Worm (Caenorhabditis elegans) whole organism, mixed stage, embryonic: ENCODE measurements around the gene unc-51.
A peak's percentile ranks its signal among the peaks of the same experiment; 100 is the strongest.
"Not testable (repeated sequence)": the region's sequence is repeated elsewhere in the genome, so short reads cannot be mapped to it uniquely, and the experiment has no call there.

ENCODE experiments used
- bed-3 ChIP-seq: fragments of 200-800 bp; sonication (Bioruptor generic); optimal IDR thresholded peaks from 3 replicates; lab custom pipeline; 2018; ENCODE audit warnings: mild to moderate bottlenecking, missing genetic modification characterization, moderate library complexity, missing compliant biosample characterization
- blmp-1 ChIP-seq: fragments of 150-350 bp; optimal IDR thresholded peaks from 2 replicates; lab custom pipeline; 2014; ENCODE audit warnings: missing biosample characterization, missing genetic modification characterization
- ceh-39 ChIP-seq: fragments of 150-350 bp; optimal IDR thresholded peaks from 2 replicates; lab custom pipeline; 2014; ENCODE audit warnings: missing biosample characterization, missing genetic modification characterization
- ceh-83 ChIP-seq: fragments of 200-800 bp; sonication (Bioruptor generic); optimal IDR thresholded peaks from 2 replicates; lab custom pipeline; 2018; ENCODE audit warnings: mild to moderate bottlenecking, missing genetic modification characterization, missing compliant biosample characterization
- ces-1 ChIP-seq: fragments of 150-350 bp; optimal IDR thresholded peaks from 2 replicates; lab custom pipeline; 2014; ENCODE audit warnings: missing biosample characterization, missing genetic modification reagents, missing genetic modification characterization
- drap-1 ChIP-seq: fragments of 200-800 bp; sonication (Bioruptor generic); optimal IDR thresholded peaks from 3 replicates; lab custom pipeline; 2018; ENCODE audit warnings: mild to moderate bottlenecking, missing genetic modification characterization, missing compliant biosample characterization
- elt-3 ChIP-seq: fragments of 150-350 bp; optimal IDR thresholded peaks from 2 replicates; lab custom pipeline; 2014; ENCODE audit warnings: missing biosample characterization, missing genetic modification characterization
- flh-1 ChIP-seq: fragments of 200-800 bp; sonication (Bioruptor generic); optimal IDR thresholded peaks from 2 replicates; lab custom pipeline; 2018; ENCODE audit warnings: mild to moderate bottlenecking, missing genetic modification characterization, moderate library complexity, missing compliant biosample characterization
- hlh-1 ChIP-seq: fragments of 150-350 bp; optimal IDR thresholded peaks from 2 replicates; lab custom pipeline; 2014; ENCODE audit warnings: missing biosample characterization, missing genetic modification reagents, missing genetic modification characterization
- lsy-2 ChIP-seq: fragments of 150-350 bp; optimal IDR thresholded peaks from 2 replicates; lab custom pipeline; 2014; ENCODE audit warnings: missing biosample characterization, missing genetic modification characterization
- mep-1 ChIP-seq: fragments of 150-350 bp; optimal IDR thresholded peaks from 2 replicates; lab custom pipeline; 2017; ENCODE audit warnings: missing biosample characterization, missing genetic modification reagents, missing genetic modification characterization, inconsistent platforms
- mls-2 ChIP-seq: sonication (generic microtip); optimal IDR thresholded peaks from 2 replicates; lab custom pipeline; 2016; ENCODE audit warnings: mild to moderate bottlenecking, missing genetic modification characterization, moderate library complexity, missing compliant biosample characterization
- nhr-2 ChIP-seq: fragments of 150-350 bp; optimal IDR thresholded peaks from 2 replicates; lab custom pipeline; 2014; ENCODE audit warnings: missing biosample characterization, missing genetic modification characterization
- nhr-237 ChIP-seq: fragments of 150-350 bp; optimal IDR thresholded peaks from 2 replicates; lab custom pipeline; 2014; ENCODE audit warnings: missing biosample characterization, missing genetic modification characterization
- nhr-28 ChIP-seq: fragments of 150-350 bp; optimal IDR thresholded peaks from 2 replicates; lab custom pipeline; 2014; ENCODE audit warnings: missing biosample characterization, missing genetic modification characterization
- nhr-76 ChIP-seq: sonication (generic microtip); optimal IDR thresholded peaks from 2 replicates; lab custom pipeline; 2017; ENCODE audit warnings: missing biosample characterization, missing genetic modification characterization
- sem-2 ChIP-seq: fragments of 200-800 bp; sonication (Bioruptor generic); optimal IDR thresholded peaks from 2 replicates; lab custom pipeline; 2018; ENCODE audit warnings: mild to moderate bottlenecking, missing genetic modification characterization, missing compliant biosample characterization
- sptf-1 ChIP-seq: sonication (generic microtip); optimal IDR thresholded peaks from 2 replicates; lab custom pipeline; 2017; ENCODE audit warnings: mild to moderate bottlenecking, missing genetic modification characterization, moderate library complexity, missing compliant biosample characterization
- tbx-8 ChIP-seq: fragments of 200-800 bp; sonication (Bioruptor generic); optimal IDR thresholded peaks from 2 replicates; lab custom pipeline; 2018; ENCODE audit warnings: mild to moderate bottlenecking, missing genetic modification characterization, moderate library complexity, missing compliant biosample characterization
- unc-120 ChIP-seq: sonication (generic microtip); optimal IDR thresholded peaks from 2 replicates; lab custom pipeline; 2017; ENCODE audit warnings: missing genetic modification characterization, missing compliant biosample characterization; ENCODE audit not compliant: poor library complexity, severe bottlenecking
- unc-39 ChIP-seq: fragments of 150-350 bp; optimal IDR thresholded peaks from 2 replicates; lab custom pipeline; 2014; ENCODE audit warnings: missing biosample characterization, missing genetic modification characterization
- unc-62 ChIP-seq: fragments of 150-350 bp; optimal IDR thresholded peaks from 2 replicates; lab custom pipeline; 2014; ENCODE audit warnings: missing biosample characterization, missing genetic modification reagents, missing genetic modification characterization
- zip-8 ChIP-seq: fragments of 150-350 bp; optimal IDR thresholded peaks from 2 replicates; lab custom pipeline; 2014; ENCODE audit warnings: missing biosample characterization, missing genetic modification characterization
- ztf-11 ChIP-seq: fragments of 150-350 bp; optimal IDR thresholded peaks from 2 replicates; lab custom pipeline; 2014; ENCODE audit warnings: missing biosample characterization, missing genetic modification characterization

Gene unc-51

DNA sequence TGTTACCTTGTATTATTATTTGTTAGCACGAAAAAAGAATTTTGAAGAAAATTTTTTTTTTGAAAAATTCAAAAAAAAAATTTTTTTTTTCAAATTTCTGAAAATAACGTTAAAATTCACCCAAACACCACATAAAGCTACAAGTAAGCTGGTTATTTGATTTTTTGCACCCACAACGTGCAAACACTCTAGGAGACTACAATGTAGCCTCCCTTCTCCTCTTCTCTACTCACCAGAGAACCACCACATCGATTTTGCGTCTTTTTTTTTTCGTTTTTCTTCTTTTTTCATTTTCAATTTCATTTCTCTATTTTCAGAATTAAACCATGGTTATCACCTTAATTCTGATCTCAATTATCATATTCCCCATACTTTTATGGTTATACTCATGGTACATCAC is 49.1 kb downstream of the unc-51 start, which contains the start of gene abhd-3.1:
Gene abhd-3.1 (plus strand): TSS at position 318 of the 400 bp plus-strand sequence.
- no peak for TF ChIP-seq tbx-8 (GFP tag; lab: Kevin White, UChicago)
- TF ChIP-seq mep-1, result no peak
- TF ChIP-seq ces-1 (GFP tag; lab: Kevin White, UChicago), result peak; percentile 0

DNA sequence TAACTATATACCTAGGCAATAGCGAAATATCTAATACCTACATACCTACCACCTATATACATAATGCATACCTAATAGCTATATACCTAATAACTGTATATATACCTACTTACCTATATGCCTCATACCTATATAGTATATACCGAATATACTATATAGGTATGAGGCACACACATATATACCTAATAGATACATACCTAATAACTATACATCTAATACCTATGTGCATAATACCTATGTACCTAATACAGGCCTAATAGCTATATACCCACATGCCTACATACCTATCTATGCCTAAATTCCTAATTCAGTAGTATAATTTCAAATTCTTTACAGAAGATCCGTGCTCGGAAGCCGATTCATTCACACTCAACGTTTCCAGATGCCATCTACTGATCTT is 49.8 kb downstream of the unc-51 start:
- TF ChIP-seq flh-1 (GFP tag; lab: Kevin White, UChicago), result no peak
- TF ChIP-seq unc-120 (tag; lab: Kevin White, UChicago), result no peak
- TF ChIP-seq ztf-11 (tag; lab: Kevin White, UChicago), result no peak
- TF ChIP-seq unc-39 (tag; lab: Kevin White, UChicago), result no peak
- TF ChIP-seq elt-3 (tag; lab: Kevin White, UChicago), result no peak
- TF ChIP-seq lsy-2 (tag; lab: Kevin White, UChicago), result no peak
- no peak for TF ChIP-seq nhr-76 (tag; lab: Kevin White, UChicago)
- no peak for TF ChIP-seq bed-3 (GFP tag; lab: Kevin White, UChicago)

DNA sequence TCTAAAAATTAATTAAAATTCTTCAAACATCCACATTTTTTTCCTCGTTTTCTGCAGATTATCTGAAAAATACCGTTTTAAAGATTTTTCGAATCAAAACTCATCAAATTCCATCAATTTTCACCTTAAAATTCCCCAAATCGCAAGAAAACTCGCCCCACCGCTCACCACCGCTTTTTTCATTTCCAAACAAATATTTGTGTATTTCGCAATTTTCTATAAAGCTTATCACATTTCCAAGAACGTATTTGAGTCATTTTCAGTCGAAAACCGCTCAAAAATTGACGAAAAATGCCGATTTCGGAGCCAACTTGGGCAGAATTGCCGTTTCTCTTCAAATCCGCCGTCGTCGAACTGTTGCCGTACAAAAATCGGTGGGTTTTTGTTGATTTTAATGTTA is 54.6 kb downstream of the unc-51 start, which contains the start of gene Y60A3A.8:
Gene Y60A3A.8 (plus strand): TSS at position 258 of the 400 bp plus-strand sequence.
- TF ChIP-seq nhr-28 (tag; lab: Kevin White, UChicago); drap-1 (GFP tag; lab: Kevin White, UChicago); elt-3 (tag; lab: Kevin White, UChicago): not testable (repeated sequence)

- not testable (repeated sequence) for TF ChIP-seq zip-8 (tag; lab: Kevin White, UChicago); tbx-8 (GFP tag; lab: Kevin White, UChicago); nhr-237 (tag; lab: Kevin White, UChicago)
These were observed 55.3 kb downstream of the unc-51 start, which contains the start of gene tmed-4 for ce11 chrV:19948993-19949392. Gene tmed-4, minus strand, starts transcription at chrV:19949093.

DNA sequence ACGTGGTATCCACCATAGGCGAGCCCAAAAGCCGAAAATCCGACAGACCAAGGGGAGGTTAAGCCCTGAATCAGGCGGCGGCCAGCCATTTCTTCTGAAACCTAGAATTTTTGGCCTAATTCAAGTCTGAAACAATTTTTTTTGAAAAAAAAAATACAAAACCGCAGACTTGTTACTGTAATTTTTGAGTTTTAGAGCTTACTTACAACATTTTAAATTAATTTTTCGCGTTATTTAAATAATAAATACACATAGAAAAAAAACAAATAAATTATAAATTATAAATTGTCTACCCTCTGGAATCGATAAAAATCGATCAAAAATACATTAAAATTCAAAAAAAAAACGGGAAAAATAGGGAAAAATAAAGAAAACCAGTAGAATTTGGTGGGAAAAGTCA is 57.8 kb downstream of the unc-51 start, which contains the start of gene dhs-24:
Gene dhs-24 (minus strand): TSS at position 101 of the 400 bp plus-strand sequence.
- no peak for TF ChIP-seq elt-3 (tag; lab: Kevin White, UChicago)
- TF ChIP-seq lsy-2 (tag; lab: Kevin White, UChicago), result no peak
- no peak for TF ChIP-seq ceh-39 (tag; lab: Kevin White, UChicago)
- no peak for TF ChIP-seq hlh-1
- TF ChIP-seq unc-62, result no peak
- TF ChIP-seq blmp-1 (tag; lab: Kevin White, UChicago), result no peak
- TF ChIP-seq unc-39 (tag; lab: Kevin White, UChicago), result no peak
- TF ChIP-seq ztf-11 (tag; lab: Kevin White, UChicago), result no peak
- TF ChIP-seq nhr-28 (tag; lab: Kevin White, UChicago), result no peak
- TF ChIP-seq nhr-2 (tag; lab: Kevin White, UChicago), result no peak
- TF ChIP-seq ceh-83 (GFP tag; lab: Kevin White, UChicago), result no peak
- TF ChIP-seq mls-2, result no peak
- no peak for TF ChIP-seq sem-2 (GFP tag; lab: Kevin White, UChicago)
- no peak for TF ChIP-seq ces-1 (GFP tag; lab: Kevin White, UChicago)
- TF ChIP-seq mep-1, result no peak
- no peak for TF ChIP-seq nhr-237 (tag; lab: Kevin White, UChicago)
- TF ChIP-seq sptf-1 (tag; lab: Kevin White, UChicago), result no peak
- TF ChIP-seq, all 35 proteins: peak for 0
